Fruit fly (Drosophila melanogaster) whole organism, wandering third instar larva: Measurements from ENCODE around the gene CG10237.
A peak's percentile ranks its signal among the peaks of the same experiment; 100 is the strongest.

Experiments
- Abd-B ChIP-seq: fragments of >200 bp; optimal IDR thresholded peaks from 2 replicates; lab custom pipeline; 2017; ENCODE audit warnings: missing biosample characterization, missing genetic modification characterization
- CG32264 ChIP-seq: fragments of 200-800 bp; sonication (Bioruptor generic); optimal IDR thresholded peaks from 2 replicates; lab custom pipeline; 2016; ENCODE audit warnings: missing biosample characterization, missing genetic modification characterization
- CG9705 ChIP-seq: fragments of 200-800 bp; sonication (Bioruptor generic); optimal IDR thresholded peaks from 2 replicates; lab custom pipeline; 2018; ENCODE audit warnings: missing biosample characterization, mild to moderate bottlenecking, missing genetic modification characterization
- CrebA ChIP-seq: fragments of 200-800 bp; sonication (Bioruptor generic); optimal IDR thresholded peaks from 2 replicates; lab custom pipeline; 2016; ENCODE audit warnings: missing biosample characterization, mild to moderate bottlenecking, missing genetic modification characterization, borderline replicate concordance
- Dfd ChIP-seq: fragments of >200 bp; optimal IDR thresholded peaks from 2 replicates; lab custom pipeline; 2017; ENCODE audit warnings: missing biosample characterization, missing genetic modification characterization
- Dif ChIP-seq: fragments of 200-275, 200-300 bp; sonication (Bioruptor generic); optimal IDR thresholded peaks from 2 replicates; lab custom pipeline; 2018; ENCODE audit warnings: missing biosample characterization, missing genetic modification characterization; ENCODE audit not compliant: partially characterized antibody
- GATAd ChIP-seq: sonication (Bioruptor generic); optimal IDR thresholded peaks from 2 replicates; lab custom pipeline; 2016; ENCODE audit warnings: missing biosample characterization, missing genetic modification characterization
- HLH106 ChIP-seq: fragments of 200-800 bp; optimal IDR thresholded peaks from 3 replicates; lab custom pipeline; 2019; ENCODE audit warnings: missing biosample characterization, mild to moderate bottlenecking, missing genetic modification characterization, moderate library complexity
- Hnf4 ChIP-seq: fragments of 200-800 bp; sonication (Bioruptor generic); optimal IDR thresholded peaks from 2 replicates; lab custom pipeline; 2016; ENCODE audit warnings: missing biosample characterization, mild to moderate bottlenecking, missing genetic modification characterization
- Hr78 ChIP-seq: fragments of >200 bp; optimal IDR thresholded peaks from 2 replicates; lab custom pipeline; 2017; ENCODE audit warnings: missing biosample characterization, missing genetic modification characterization
- Hr83 ChIP-seq: fragments of 200-300 bp; sonication (Bioruptor generic); optimal IDR thresholded peaks from 2 replicates; lab custom pipeline; 2016; ENCODE audit warnings: missing biosample characterization, mild to moderate bottlenecking, missing genetic modification characterization, moderate library complexity; ENCODE audit not compliant: poor library complexity, severe bottlenecking
- Jra ChIP-seq: sonication (Bioruptor generic); optimal IDR thresholded peaks from 2 replicates; lab custom pipeline; 2016; ENCODE audit warnings: missing biosample characterization, missing genetic modification characterization
- Mio ChIP-seq: sonication (Bioruptor generic); optimal IDR thresholded peaks from 2 replicates; lab custom pipeline; 2016; ENCODE audit warnings: missing biosample characterization, missing genetic modification characterization
- Myc ChIP-seq: fragments of >200 bp; optimal IDR thresholded peaks from 2 replicates; lab custom pipeline; 2017
- N ChIP-seq: fragments of >200 bp; optimal IDR thresholded peaks from 2 replicates; lab custom pipeline; 2018; ENCODE audit warnings: missing biosample characterization, missing external identifiers, missing genetic modification characterization
- OdsH ChIP-seq: fragments of 200-800 bp; sonication (Bioruptor generic); optimal IDR thresholded peaks from 2 replicates; lab custom pipeline; 2016; ENCODE audit warnings: missing biosample characterization, mild to moderate bottlenecking, missing genetic modification characterization
- Sp1 ChIP-seq: fragments of 200-800 bp; sonication (Bioruptor generic); optimal IDR thresholded peaks from 3 replicates; lab custom pipeline; 2019; ENCODE audit warnings: missing biosample characterization, mild to moderate bottlenecking, missing genetic modification characterization, moderate library complexity
- Vsx2 ChIP-seq: fragments of 200-300, 225-300 bp; sonication (Bioruptor generic); optimal IDR thresholded peaks from 2 replicates; lab custom pipeline; 2018; ENCODE audit warnings: missing biosample characterization, missing genetic modification characterization; ENCODE audit not compliant: partially characterized antibody
- br ChIP-seq: fragments of 200-800 bp; sonication (Bioruptor generic); optimal IDR thresholded peaks from 2 replicates; lab custom pipeline; 2016; ENCODE audit warnings: missing biosample characterization, missing genetic modification characterization
- brk ChIP-seq: fragments of 200-800 bp; sonication (Bioruptor generic); optimal IDR thresholded peaks from 2 replicates; lab custom pipeline; 2016; ENCODE audit warnings: missing biosample characterization, mild to moderate bottlenecking, missing genetic modification characterization
- dl ChIP-seq, 2 experiments: fragments of 175-275, 200-275 bp in 1 of 2; fragments of 200-275 bp in 1 of 2; sonication (Bioruptor generic); optimal IDR thresholded peaks; lab custom pipeline; 2018; ENCODE audit warnings: mild to moderate bottlenecking in 2 of 2, missing biosample characterization in 2 of 2, missing genetic modification characterization in 2 of 2, moderate library complexity in 2 of 2; ENCODE audit not compliant: partially characterized antibody in 2 of 2, insufficient read depth in 1 of 2
- dsf ChIP-seq: sonication (Bioruptor generic); optimal IDR thresholded peaks from 2 replicates; lab custom pipeline; 2016; ENCODE audit warnings: missing biosample characterization, missing genetic modification characterization, borderline replicate concordance
- foxo ChIP-seq, 2 experiments: fragments of 200-800 bp; sonication (Bioruptor generic); optimal IDR thresholded peaks; 2 replicates in 1 of 2; 3 replicates in 1 of 2; lab custom pipeline; 2016 to 2017; ENCODE audit warnings: missing biosample characterization in 2 of 2, missing genetic modification characterization in 2 of 2
- fru ChIP-seq: fragments of 200-800 bp; sonication (Bioruptor generic); optimal IDR thresholded peaks from 3 replicates; lab custom pipeline; 2016; ENCODE audit warnings: missing biosample characterization, mild to moderate bottlenecking, missing genetic modification characterization
- h ChIP-seq: fragments of 200-800 bp; sonication (Bioruptor generic); optimal IDR thresholded peaks from 3 replicates; lab custom pipeline; 2016; ENCODE audit warnings: missing biosample characterization, mild to moderate bottlenecking, missing genetic modification characterization
- jim ChIP-seq: fragments of 175-275, 200-325 bp; sonication (Bioruptor generic); optimal IDR thresholded peaks from 2 replicates; lab custom pipeline; 2016; ENCODE audit warnings: missing biosample characterization, mild to moderate bottlenecking, missing genetic modification characterization
- psq ChIP-seq: fragments of 200-800 bp; sonication (Bioruptor generic); optimal IDR thresholded peaks from 3 replicates; lab custom pipeline; 2017; ENCODE audit warnings: missing biosample characterization, mild to moderate bottlenecking, missing genetic modification characterization, moderate library complexity
- rgr ChIP-seq: fragments of 200-800 bp; sonication (Bioruptor generic); optimal IDR thresholded peaks from 3 replicates; lab custom pipeline; 2016; ENCODE audit warnings: missing biosample characterization, mild to moderate bottlenecking, missing genetic modification characterization
- sage ChIP-seq: fragments of 200-800 bp; sonication (Bioruptor generic); optimal IDR thresholded peaks from 2 replicates; lab custom pipeline; 2016; ENCODE audit warnings: missing biosample characterization, mild to moderate bottlenecking, missing genetic modification characterization
- tai ChIP-seq: sonication (Bioruptor generic); optimal IDR thresholded peaks from 2 replicates; lab custom pipeline; 2016; ENCODE audit warnings: missing biosample characterization, missing genetic modification characterization
- usp ChIP-seq: fragments of >200 bp; optimal IDR thresholded peaks from 2 replicates; lab custom pipeline; 2017; ENCODE audit warnings: missing biosample characterization, missing genetic modification characterization
- woc ChIP-seq: sonication (Bioruptor generic); optimal IDR thresholded peaks from 2 replicates; lab custom pipeline; 2016; ENCODE audit warnings: missing biosample characterization, mild to moderate bottlenecking, missing genetic modification characterization

CG10237 gene

dm6 chr2L:19432424-19433015 is 10.0 kb downstream of the CG10237 start, which contains the start of gene Rab9:
Gene Rab9, plus strand, starts transcription at chr2L:19432574.
- TF ChIP-seq Dfd (GFP tag; lab: Kevin White, UChicago): no peak
- TF ChIP-seq Hr78: no peak
- no peak for TF ChIP-seq sage
- TF ChIP-seq dl (GFP tag; optimal IDR thresholded peaks at IDR 0.05; lab: Kevin White, UChicago; ENCODE audit: insufficient read depth in 1 of 2, partially characterized antibody in 2 of 2): no peak
- TF ChIP-seq br (GFP tag; lab: Kevin White, UChicago): no peak
- TF ChIP-seq dsf (GFP tag; lab: Kevin White, UChicago): no peak
- no peak for TF ChIP-seq GATAd (GFP tag; lab: Kevin White, UChicago)
- TF ChIP-seq CrebA (GFP tag; lab: Kevin White, UChicago): no peak
- no peak for TF ChIP-seq foxo (GFP tag; optimal IDR thresholded peaks at IDR 0.05; lab: Kevin White, UChicago)
- TF ChIP-seq psq: no peak
- TF ChIP-seq Vsx2 (GFP tag; lab: Kevin White, UChicago): no peak
- TF ChIP-seq Mio (GFP tag; lab: Kevin White, UChicago): no peak
- no peak for TF ChIP-seq Sp1 (GFP tag; lab: Kevin White, UChicago)
- TF ChIP-seq CG9705 (GFP tag; lab: Kevin White, UChicago): no peak

dm6 chr2L:19430343-19430742 is 12.2 kb downstream of the CG10237 start, which contains the start of gene RtcB:
Gene RtcB, plus strand, starts transcription at chr2L:19430643.
- TF ChIP-seq Myc (lab: Kevin White, UChicago) (peak; percentile 57), h (GFP tag; lab: Kevin White, UChicago) (peak; percentile 5), N (GFP tag; lab: Kevin White, UChicago) (peak; percentile 23), psq (no peak), usp (GFP tag; lab: Kevin White, UChicago) (no peak), rgr (GFP tag; lab: Kevin White, UChicago) (peak; percentile 64)

- no peak for TF ChIP-seq Hnf4 (GFP tag; lab: Kevin White, UChicago)
- TF ChIP-seq tai (GFP tag; lab: Kevin White, UChicago): no peak
- TF ChIP-seq OdsH (GFP tag; lab: Kevin White, UChicago): no peak
- no peak for TF ChIP-seq h (GFP tag; lab: Kevin White, UChicago)
- TF ChIP-seq Sp1 (GFP tag; lab: Kevin White, UChicago): no peak
- no peak for TF ChIP-seq jim (GFP tag; lab: Kevin White, UChicago)
- no peak for TF ChIP-seq dl (GFP tag; optimal IDR thresholded peaks at IDR 0.05; lab: Kevin White, UChicago; ENCODE audit: insufficient read depth in 1 of 2, partially characterized antibody in 2 of 2)
- TF ChIP-seq Vsx2 (GFP tag; lab: Kevin White, UChicago): no peak
- TF ChIP-seq brk (GFP tag; lab: Kevin White, UChicago): no peak
- TF ChIP-seq woc (GFP tag; lab: Kevin White, UChicago): no peak
- TF ChIP-seq br (GFP tag; lab: Kevin White, UChicago): no peak
- no peak for TF ChIP-seq usp (GFP tag; lab: Kevin White, UChicago)
- TF ChIP-seq Jra (GFP tag; lab: Kevin White, UChicago): no peak
- TF ChIP-seq GATAd (GFP tag; lab: Kevin White, UChicago): no peak
- no peak for TF ChIP-seq N (GFP tag; lab: Kevin White, UChicago)
- TF ChIP-seq fru (GFP tag; lab: Kevin White, UChicago): no peak
- no peak for TF ChIP-seq dsf (GFP tag; lab: Kevin White, UChicago)
- no peak for TF ChIP-seq Abd-B
- TF ChIP-seq CrebA (GFP tag; lab: Kevin White, UChicago): no peak
- TF ChIP-seq HLH106: no peak
- TF ChIP-seq, all 38 proteins: peak for 0
Measured at dm6 chr2L:19429731-19430130, 12.8 kb downstream of the CG10237 start.

DNA sequence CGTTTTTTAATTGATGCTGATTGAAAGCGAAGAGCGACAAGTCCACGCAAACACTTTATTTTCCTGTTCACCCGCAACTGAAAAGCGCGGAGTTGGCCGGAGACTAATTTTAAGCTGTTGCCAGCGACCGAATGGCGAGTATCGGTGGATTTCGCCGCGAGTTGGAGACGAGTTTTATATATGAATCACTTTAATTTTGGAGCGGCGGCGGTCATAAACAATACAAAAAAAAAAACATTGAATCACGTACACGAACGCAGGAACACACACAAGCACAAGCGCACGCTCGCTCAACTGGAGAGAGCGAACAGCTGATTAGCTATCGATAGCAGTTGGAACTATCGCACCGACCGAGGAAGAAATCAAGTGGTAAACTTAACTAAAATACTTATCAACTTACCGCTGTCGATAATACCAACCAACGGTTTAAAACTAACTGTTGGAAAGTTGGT is 16.2 kb downstream of the CG10237 start, which contains the start of gene Pax:
Gene Pax, minus strand, starts transcription at position 267 of the 452 bp plus-strand sequence.
- TF ChIP-seq CG32264 (GFP tag; lab: Kevin White, UChicago) (no peak), Sp1 (GFP tag; lab: Kevin White, UChicago) (peak; percentile 43), Hr83 (GFP tag; lab: Kevin White, UChicago) (peak; percentile 43), Dif (peak; percentile 27), Jra (GFP tag; lab: Kevin White, UChicago) (peak; percentile 65), CrebA (GFP tag; lab: Kevin White, UChicago) (no peak)
